Fruit fly (Drosophila melanogaster) whole organism, wandering third instar larva: ENCODE results near the gene jar.

Source experiments
- Abd-B ChIP-seq: fragments of >200 bp; optimal IDR thresholded peaks from 2 replicates; lab custom pipeline; 2017; ENCODE audit warnings: missing biosample characterization, missing genetic modification characterization
- CG32264 ChIP-seq: fragments of 200-800 bp; sonication (Bioruptor generic); optimal IDR thresholded peaks from 2 replicates; lab custom pipeline; 2016; ENCODE audit warnings: missing biosample characterization, missing genetic modification characterization
- CG9705 ChIP-seq: fragments of 200-800 bp; sonication (Bioruptor generic); optimal IDR thresholded peaks from 2 replicates; lab custom pipeline; 2018; ENCODE audit warnings: missing biosample characterization, mild to moderate bottlenecking, missing genetic modification characterization
- CrebA ChIP-seq: fragments of 200-800 bp; sonication (Bioruptor generic); optimal IDR thresholded peaks from 2 replicates; lab custom pipeline; 2016; ENCODE audit warnings: missing biosample characterization, mild to moderate bottlenecking, missing genetic modification characterization, borderline replicate concordance
- Dfd ChIP-seq: fragments of >200 bp; optimal IDR thresholded peaks from 2 replicates; lab custom pipeline; 2017; ENCODE audit warnings: missing biosample characterization, missing genetic modification characterization
- Dif ChIP-seq: fragments of 200-275, 200-300 bp; sonication (Bioruptor generic); optimal IDR thresholded peaks from 2 replicates; lab custom pipeline; 2018; ENCODE audit warnings: missing biosample characterization, missing genetic modification characterization; ENCODE audit not compliant: partially characterized antibody
- GATAd ChIP-seq: sonication (Bioruptor generic); optimal IDR thresholded peaks from 2 replicates; lab custom pipeline; 2016; ENCODE audit warnings: missing biosample characterization, missing genetic modification characterization
- HLH106 ChIP-seq: fragments of 200-800 bp; optimal IDR thresholded peaks from 3 replicates; lab custom pipeline; 2019; ENCODE audit warnings: missing biosample characterization, mild to moderate bottlenecking, missing genetic modification characterization, moderate library complexity
- Hnf4 ChIP-seq: fragments of 200-800 bp; sonication (Bioruptor generic); optimal IDR thresholded peaks from 2 replicates; lab custom pipeline; 2016; ENCODE audit warnings: missing biosample characterization, mild to moderate bottlenecking, missing genetic modification characterization
- Hr78 ChIP-seq: fragments of >200 bp; optimal IDR thresholded peaks from 2 replicates; lab custom pipeline; 2017; ENCODE audit warnings: missing biosample characterization, missing genetic modification characterization
- Hr83 ChIP-seq: fragments of 200-300 bp; sonication (Bioruptor generic); optimal IDR thresholded peaks from 2 replicates; lab custom pipeline; 2016; ENCODE audit warnings: missing biosample characterization, mild to moderate bottlenecking, missing genetic modification characterization, moderate library complexity; ENCODE audit not compliant: poor library complexity, severe bottlenecking
- Jra ChIP-seq: sonication (Bioruptor generic); optimal IDR thresholded peaks from 2 replicates; lab custom pipeline; 2016; ENCODE audit warnings: missing biosample characterization, missing genetic modification characterization
- Mio ChIP-seq: sonication (Bioruptor generic); optimal IDR thresholded peaks from 2 replicates; lab custom pipeline; 2016; ENCODE audit warnings: missing biosample characterization, missing genetic modification characterization
- Myc ChIP-seq: fragments of >200 bp; optimal IDR thresholded peaks from 2 replicates; lab custom pipeline; 2017
- N ChIP-seq: fragments of >200 bp; optimal IDR thresholded peaks from 2 replicates; lab custom pipeline; 2018; ENCODE audit warnings: missing biosample characterization, missing external identifiers, missing genetic modification characterization
- OdsH ChIP-seq: fragments of 200-800 bp; sonication (Bioruptor generic); optimal IDR thresholded peaks from 2 replicates; lab custom pipeline; 2016; ENCODE audit warnings: missing biosample characterization, mild to moderate bottlenecking, missing genetic modification characterization
- Rel ChIP-seq, 2 experiments: fragments of 200-800 bp; sonication (Bioruptor generic) in 1 of 2; optimal IDR thresholded peaks; 2 replicates in 1 of 2; 3 replicates in 1 of 2; lab custom pipeline; 2016 to 2019; ENCODE audit warnings: mild to moderate bottlenecking in 2 of 2, missing biosample characterization in 2 of 2, missing genetic modification characterization in 2 of 2, moderate library complexity in 1 of 2
- Sp1 ChIP-seq: fragments of 200-800 bp; sonication (Bioruptor generic); optimal IDR thresholded peaks from 3 replicates; lab custom pipeline; 2019; ENCODE audit warnings: missing biosample characterization, mild to moderate bottlenecking, missing genetic modification characterization, moderate library complexity
- Vsx2 ChIP-seq: fragments of 200-300, 225-300 bp; sonication (Bioruptor generic); optimal IDR thresholded peaks from 2 replicates; lab custom pipeline; 2018; ENCODE audit warnings: missing biosample characterization, missing genetic modification characterization; ENCODE audit not compliant: partially characterized antibody
- br ChIP-seq: fragments of 200-800 bp; sonication (Bioruptor generic); optimal IDR thresholded peaks from 2 replicates; lab custom pipeline; 2016; ENCODE audit warnings: missing biosample characterization, missing genetic modification characterization
- brk ChIP-seq: fragments of 200-800 bp; sonication (Bioruptor generic); optimal IDR thresholded peaks from 2 replicates; lab custom pipeline; 2016; ENCODE audit warnings: missing biosample characterization, mild to moderate bottlenecking, missing genetic modification characterization
- dl ChIP-seq, 2 experiments: fragments of 175-275, 200-275 bp in 1 of 2; fragments of 200-275 bp in 1 of 2; sonication (Bioruptor generic); optimal IDR thresholded peaks; lab custom pipeline; 2018; ENCODE audit warnings: mild to moderate bottlenecking in 2 of 2, missing biosample characterization in 2 of 2, missing genetic modification characterization in 2 of 2, moderate library complexity in 2 of 2; ENCODE audit not compliant: partially characterized antibody in 2 of 2, insufficient read depth in 1 of 2
- dmrt93B ChIP-seq: fragments of 200-800 bp; sonication (Bioruptor generic); optimal IDR thresholded peaks from 2 replicates; lab custom pipeline; 2018; ENCODE audit warnings: missing biosample characterization, mild to moderate bottlenecking, missing genetic modification characterization
- dsf ChIP-seq: sonication (Bioruptor generic); optimal IDR thresholded peaks from 2 replicates; lab custom pipeline; 2016; ENCODE audit warnings: missing biosample characterization, missing genetic modification characterization, borderline replicate concordance
- ey ChIP-seq: fragments of 200-800 bp; sonication (Bioruptor generic); optimal IDR thresholded peaks from 2 replicates; lab custom pipeline; 2016; ENCODE audit warnings: missing biosample characterization, missing genetic modification characterization
- foxo ChIP-seq, 2 experiments: fragments of 200-800 bp; sonication (Bioruptor generic); optimal IDR thresholded peaks; 2 replicates in 1 of 2; 3 replicates in 1 of 2; lab custom pipeline; 2016 to 2017; ENCODE audit warnings: missing biosample characterization in 2 of 2, missing genetic modification characterization in 2 of 2
- fru ChIP-seq: fragments of 200-800 bp; sonication (Bioruptor generic); optimal IDR thresholded peaks from 3 replicates; lab custom pipeline; 2016; ENCODE audit warnings: missing biosample characterization, mild to moderate bottlenecking, missing genetic modification characterization
- h ChIP-seq: fragments of 200-800 bp; sonication (Bioruptor generic); optimal IDR thresholded peaks from 3 replicates; lab custom pipeline; 2016; ENCODE audit warnings: missing biosample characterization, mild to moderate bottlenecking, missing genetic modification characterization
- jim ChIP-seq: fragments of 175-275, 200-325 bp; sonication (Bioruptor generic); optimal IDR thresholded peaks from 2 replicates; lab custom pipeline; 2016; ENCODE audit warnings: missing biosample characterization, mild to moderate bottlenecking, missing genetic modification characterization
- lola ChIP-seq: fragments of >200 bp; optimal IDR thresholded peaks from 2 replicates; lab custom pipeline; 2017; ENCODE audit warnings: missing biosample characterization, missing genetic modification characterization
- pan ChIP-seq: fragments of >200 bp; optimal IDR thresholded peaks from 2 replicates; lab custom pipeline; 2017
- psq ChIP-seq: fragments of 200-800 bp; sonication (Bioruptor generic); optimal IDR thresholded peaks from 3 replicates; lab custom pipeline; 2017; ENCODE audit warnings: missing biosample characterization, mild to moderate bottlenecking, missing genetic modification characterization, moderate library complexity
- rgr ChIP-seq: fragments of 200-800 bp; sonication (Bioruptor generic); optimal IDR thresholded peaks from 3 replicates; lab custom pipeline; 2016; ENCODE audit warnings: missing biosample characterization, mild to moderate bottlenecking, missing genetic modification characterization
- sage ChIP-seq: fragments of 200-800 bp; sonication (Bioruptor generic); optimal IDR thresholded peaks from 2 replicates; lab custom pipeline; 2016; ENCODE audit warnings: missing biosample characterization, mild to moderate bottlenecking, missing genetic modification characterization
- sv ChIP-seq: fragments of 200-800 bp; sonication (Bioruptor generic); optimal IDR thresholded peaks from 3 replicates; lab custom pipeline; 2016; ENCODE audit warnings: missing biosample characterization, missing genetic modification characterization
- tai ChIP-seq: sonication (Bioruptor generic); optimal IDR thresholded peaks from 2 replicates; lab custom pipeline; 2016; ENCODE audit warnings: missing biosample characterization, missing genetic modification characterization
- usp ChIP-seq: fragments of >200 bp; optimal IDR thresholded peaks from 2 replicates; lab custom pipeline; 2017; ENCODE audit warnings: missing biosample characterization, missing genetic modification characterization
- woc ChIP-seq: sonication (Bioruptor generic); optimal IDR thresholded peaks from 2 replicates; lab custom pipeline; 2016; ENCODE audit warnings: missing biosample characterization, mild to moderate bottlenecking, missing genetic modification characterization

Gene jar

dm6 chr3R:24261380-24262021 is 9.5 kb downstream of the jar start:
- TF ChIP-seq dl (GFP tag; optimal IDR thresholded peaks at IDR 0.05; lab: Kevin White, UChicago; ENCODE audit: insufficient read depth in 1 of 2, partially characterized antibody in 2 of 2): no peak
- TF ChIP-seq foxo (GFP tag; optimal IDR thresholded peaks at IDR 0.05; lab: Kevin White, UChicago): no peak
- no peak for TF ChIP-seq Dif
- TF ChIP-seq CrebA (GFP tag; lab: Kevin White, UChicago): no peak
- TF ChIP-seq, all 38 proteins: peak for 0

- TF ChIP-seq Dif: peak; percentile 8
- no peak for TF ChIP-seq Jra (GFP tag; lab: Kevin White, UChicago)
- TF ChIP-seq CrebA (GFP tag; lab: Kevin White, UChicago): no peak
Observed at dm6 chr3R:24260411-24260810, 10.6 kb downstream of the jar start.

DNA sequence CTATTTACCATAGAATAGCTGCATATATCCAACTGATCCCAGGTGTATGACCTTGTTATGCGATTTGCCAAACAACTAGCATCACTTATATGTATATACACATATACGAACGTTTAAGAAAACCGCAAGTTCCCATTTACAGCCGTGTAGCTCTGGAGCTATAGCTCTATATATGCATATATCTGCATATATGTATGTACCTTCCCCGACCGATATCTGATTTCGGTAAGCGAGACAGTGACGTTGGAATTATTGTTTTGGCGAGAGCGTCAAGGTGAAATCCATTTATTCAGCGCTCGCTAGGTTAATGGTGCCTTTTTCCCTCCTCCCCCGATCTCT is 11.0 kb downstream of the jar start:
- TF ChIP-seq usp (no peak), ey (GFP tag; lab: Kevin White, UChicago) (no peak), Vsx2 (no peak), lola (no peak), Dfd (GFP tag; lab: Kevin White, UChicago) (no peak), GATAd (GFP tag; lab: Kevin White, UChicago) (no peak), CrebA (GFP tag; lab: Kevin White, UChicago) (no peak), HLH106 (no peak), psq (GFP tag; lab: Kevin White, UChicago) (peak; percentile 29), tai (GFP tag; lab: Kevin White, UChicago) (no peak), dsf (GFP tag; lab: Kevin White, UChicago) (no peak), h (GFP tag; lab: Kevin White, UChicago) (peak; percentile 25), fru (peak; percentile 56)

dm6 chr3R:24259278-24260040 is 11.6 kb downstream of the jar start:
- TF ChIP-seq CrebA (GFP tag; lab: Kevin White, UChicago) (peak; percentile 85), h (GFP tag; lab: Kevin White, UChicago) (peak; percentile 97), dl (GFP tag; optimal IDR thresholded peaks at IDR 0.05; lab: Kevin White, UChicago; ENCODE audit: insufficient read depth in 1 of 2, partially characterized antibody in 2 of 2) (peak; percentile 92 to 96), Mio (GFP tag; lab: Kevin White, UChicago) (peak; percentile 81), CG9705 (GFP tag; lab: Kevin White, UChicago) (peak; percentile 5), ey (GFP tag; lab: Kevin White, UChicago) (peak; percentile 97), CG32264 (GFP tag; lab: Kevin White, UChicago) (peak; percentile 90), tai (GFP tag; lab: Kevin White, UChicago) (no peak), Myc (lab: Kevin White, UChicago) (no peak), br (GFP tag; lab: Kevin White, UChicago) (peak; percentile 95), Jra (GFP tag; lab: Kevin White, UChicago) (peak; percentile 64), GATAd (GFP tag; lab: Kevin White, UChicago) (peak; percentile 41), foxo (GFP tag; optimal IDR thresholded peaks at IDR 0.05; lab: Kevin White, UChicago) (peak; percentile 93 to 97), lola (no peak), woc (GFP tag; lab: Kevin White, UChicago) (peak; percentile 81), psq (GFP tag; lab: Kevin White, UChicago) (peak; percentile 93), Sp1 (GFP tag; lab: Kevin White, UChicago) (peak; percentile 91), brk (peak; percentile 82), dsf (GFP tag; lab: Kevin White, UChicago) (peak; percentile 43), sv (GFP tag; lab: Kevin White, UChicago) (peak; percentile 82), jim (no peak), rgr (peak; percentile 98), fru (peak; percentile 96), Hr78 (GFP tag; lab: Kevin White, UChicago) (no peak), Vsx2 (peak; percentile 52), Dfd (GFP tag; lab: Kevin White, UChicago) (no peak), Abd-B (GFP tag; lab: Kevin White, UChicago) (no peak), sage (GFP tag; lab: Kevin White, UChicago) (peak; percentile 85), dmrt93B (GFP tag; lab: Kevin White, UChicago) (no peak), Rel (GFP tag; optimal IDR thresholded peaks at IDR 0.05; lab: Kevin White, UChicago) (peak; percentile 83), Rel (tag; optimal IDR thresholded peaks at IDR 0.05; lab: Kevin White, UChicago) (peak; percentile 58), HLH106 (peak; percentile 88), usp (no peak), pan (lab: Kevin White, UChicago) (no peak), OdsH (GFP tag; lab: Kevin White, UChicago) (peak; percentile 96), Dif (peak; percentile 96), N (GFP tag; lab: Kevin White, UChicago) (no peak), Hnf4 (peak; percentile 90), Hr83 (GFP tag; lab: Kevin White, UChicago) (peak; percentile 66)
